Fruit fly (Drosophila melanogaster): ENCODE data around the gene snsl.

snsl gene

dm6 chr2L:4887382-4888219, 19.0 kb downstream of the snsl start (continued):
- TF ChIP-seq br (optimal IDR thresholded peaks at IDR 0.05) (no peak), gsb-n (tag; optimal IDR thresholded peaks at IDR 0.05) (peak; percentile 41), Drgx (GFP tag; IDR thresholded peaks at IDR 0.05) (peak; percentile 94), corto (GFP tag; optimal IDR thresholded peaks at IDR 0.05) (peak; percentile 87), CG6689 (GFP tag; IDR thresholded peaks at IDR 0.05) (peak; percentile 71), CG4854 (GFP tag; optimal IDR thresholded peaks at IDR 0.05) (no peak), CG11456 (GFP tag; IDR thresholded peaks at IDR 0.05) (peak; percentile 83; the same call in 2 of the 3 replicates), vfl (GFP tag; optimal IDR thresholded peaks at IDR 0.05) (no peak), ash1 (GFP tag; optimal IDR thresholded peaks at IDR 0.05) (no peak), gcm (GFP tag; optimal IDR thresholded peaks at IDR 0.05) (peak; percentile 15), exex (tag; optimal IDR thresholded peaks at IDR 0.05) (no peak), fd96Cb (tag; optimal IDR thresholded peaks at IDR 0.05) (peak; percentile 45), CG7963 (GFP tag; IDR thresholded peaks at IDR 0.05; ENCODE audit: partially characterized antibody) (no peak), NfI (GFP tag; optimal IDR thresholded peaks at IDR 0.05) (peak; percentile 44), lmd (GFP tag; IDR thresholded peaks at IDR 0.05) (peak; percentile 63), CG13894 (tag; optimal IDR thresholded peaks at IDR 0.05) (no peak), p53 (GFP tag; optimal IDR thresholded peaks at IDR 0.05) (no peak), bbx (GFP tag; IDR thresholded peaks at IDR 0.05; ENCODE audit: partially characterized antibody) (no peak), CG12299 (tag; optimal IDR thresholded peaks at IDR 0.05) (no peak), Vsx1 (GFP tag; optimal IDR thresholded peaks at IDR 0.05) (peak; percentile 6), CG11085 (GFP tag; IDR thresholded peaks at IDR 0.05) (peak; percentile 35), CG8359 (GFP tag; optimal IDR thresholded peaks at IDR 0.05; ENCODE audit: borderline replicate concordance) (no peak), Trl (optimal IDR thresholded peaks at IDR 0.05) (no peak), Trl (GFP tag; optimal IDR thresholded peaks at IDR 0.05) (peak; percentile 27), CG31388 (GFP tag; optimal IDR thresholded peaks at IDR 0.05) (no peak), gcm2 (GFP tag; optimal IDR thresholded peaks at IDR 0.05) (no peak), Bdp1 (GFP tag; optimal IDR thresholded peaks at IDR 0.05) (no peak), CG43689 (GFP tag; IDR thresholded peaks at IDR 0.05) (peak; percentile 43; the same call in 1 of the 2 replicates), seq (GFP tag; IDR thresholded peaks at IDR 0.05) (peak; percentile 44; the same call in 1 of the 2 replicates), CG8290 (GFP tag; optimal IDR thresholded peaks at IDR 0.05) (no peak), CG8290 (tag; optimal IDR thresholded peaks at IDR 0.05) (peak in 1 of 2 experiments; percentile 72), CG11723 (GFP tag; optimal IDR thresholded peaks at IDR 0.05) (peak; percentile 19), odd (GFP tag; optimal IDR thresholded peaks at IDR 0.05) (no peak), lilli (GFP tag; optimal IDR thresholded peaks at IDR 0.05) (peak; percentile 45), CG18764 (GFP tag; optimal IDR thresholded peaks at IDR 0.05) (peak; percentile 43), Ada2b (GFP tag; IDR thresholded peaks at IDR 0.05) (peak; percentile 73), knrl (GFP tag; IDR thresholded peaks at IDR 0.05; ENCODE audit: partially characterized antibody) (no peak), Sox102F (GFP tag; optimal IDR thresholded peaks at IDR 0.05) (peak; percentile 71), ap (GFP tag; IDR thresholded peaks at IDR 0.05) (peak; percentile 31; the same call in 1 of the 2 replicates), grn (GFP tag; optimal IDR thresholded peaks at IDR 0.05) (no peak), D19A (tag; optimal IDR thresholded peaks at IDR 0.05) (peak; percentile 4), Aef1 (GFP tag; IDR thresholded peaks at IDR 0.05) (peak; percentile 64), grau (tag; optimal IDR thresholded peaks at IDR 0.05) (peak; percentile 62), Bgb (GFP tag; IDR thresholded peaks at IDR 0.05; ENCODE audit: partially characterized antibody) (no peak), tap (tag; optimal IDR thresholded peaks at IDR 0.05) (peak; percentile 68), TFAM (GFP tag; optimal IDR thresholded peaks at IDR 0.05) (no peak), Doc2 (GFP tag; IDR thresholded peaks at IDR 0.05) (peak; percentile 42; the same call in 1 of the 2 replicates), CG2678 (tag; optimal IDR thresholded peaks at IDR 0.05) (peak; percentile 68), CG18619 (GFP tag; optimal IDR thresholded peaks at IDR 0.05) (peak; percentile 24)

Data from whole organism, embryonic.